Worm (Caenorhabditis elegans) whole organism, L2 larva: ENCODE results near the gene unc-84.

Experiments used
- C34F6.9 ChIP-seq: fragments of 150-350 bp; optimal IDR thresholded peaks from 2 replicates; lab custom pipeline; 2014; ENCODE audit warnings: missing biosample characterization, missing genetic modification characterization
- F13H6.1 ChIP-seq: sonication (generic microtip); optimal IDR thresholded peaks from 2 replicates; lab custom pipeline; 2016; ENCODE audit warnings: missing genetic modification characterization, missing compliant biosample characterization
- R02D3.7 ChIP-seq: fragments of 150-350 bp; optimal IDR thresholded peaks from 2 replicates; lab custom pipeline; 2014; ENCODE audit warnings: missing biosample characterization, missing genetic modification characterization
- Y55F3AM.14 ChIP-seq: fragments of 200-800 bp; sonication (Bioruptor generic); optimal IDR thresholded peaks from 2 replicates; lab custom pipeline; 2018; ENCODE audit warnings: mild to moderate bottlenecking, missing genetic modification characterization, missing compliant biosample characterization
- alr-1 ChIP-seq: fragments of 150-350 bp; optimal IDR thresholded peaks from 2 replicates; lab custom pipeline; 2014; ENCODE audit warnings: missing biosample characterization, missing genetic modification characterization
- ama-1 ChIP-seq: fragments of 150-350 bp; optimal IDR thresholded peaks from 2 replicates; lab custom pipeline; 2018; ENCODE audit warnings: inconsistent platforms
- blmp-1 ChIP-seq: sonication (generic microtip); optimal IDR thresholded peaks from 2 replicates; lab custom pipeline; 2017; ENCODE audit warnings: missing genetic modification characterization, mild to moderate bottlenecking, missing compliant biosample characterization, antibody characterized with exemption, moderate library complexity; ENCODE audit not compliant: insufficient read depth
- ceh-16 ChIP-seq: fragments of 150-350 bp; optimal IDR thresholded peaks from 2 replicates; lab custom pipeline; 2014; ENCODE audit warnings: missing biosample characterization, missing genetic modification characterization
- ceh-82 ChIP-seq: fragments of 150-350 bp; optimal IDR thresholded peaks from 2 replicates; lab custom pipeline; 2014; ENCODE audit warnings: missing biosample characterization, missing genetic modification characterization
- crh-2 ChIP-seq: sonication (generic microtip); optimal IDR thresholded peaks from 2 replicates; lab custom pipeline; 2017; ENCODE audit warnings: missing biosample characterization, missing genetic modification characterization
- dmd-4 ChIP-seq: sonication (generic microtip); optimal IDR thresholded peaks from 2 replicates; lab custom pipeline; 2017; ENCODE audit warnings: missing biosample characterization, missing genetic modification characterization
- egl-27 ChIP-seq: sonication (generic microtip); optimal IDR thresholded peaks from 3 replicates; lab custom pipeline; 2017; ENCODE audit warnings: missing biosample characterization, missing genetic modification reagents, missing genetic modification characterization
- elt-1 ChIP-seq: fragments of 150-350 bp; optimal IDR thresholded peaks from 2 replicates; lab custom pipeline; 2014; ENCODE audit warnings: missing biosample characterization, missing genetic modification characterization
- elt-3 ChIP-seq: sonication (generic microtip); optimal IDR thresholded peaks from 2 replicates; lab custom pipeline; 2017; ENCODE audit warnings: missing biosample characterization, missing genetic modification characterization
- fos-1 ChIP-seq: fragments of 150-350 bp; optimal IDR thresholded peaks from 2 replicates; lab custom pipeline; 2014; ENCODE audit warnings: missing biosample characterization, missing genetic modification characterization
- gmeb-1 ChIP-seq: fragments of 150-350 bp; optimal IDR thresholded peaks from 2 replicates; lab custom pipeline; 2014; ENCODE audit warnings: missing biosample characterization, missing genetic modification characterization
- lin-11 ChIP-seq: fragments of 150-350 bp; sonication (generic microtip); optimal IDR thresholded peaks from 2 replicates; lab custom pipeline; 2014; ENCODE audit warnings: missing biosample characterization, missing genetic modification characterization, inconsistent platforms, mixed read lengths
- lin-13 ChIP-seq: fragments of 150-350 bp; optimal IDR thresholded peaks from 2 replicates; lab custom pipeline; 2014; ENCODE audit warnings: missing biosample characterization, missing genetic modification reagents, missing genetic modification characterization
- lin-39 ChIP-seq: fragments of 150-350 bp; optimal IDR thresholded peaks from 2 replicates; lab custom pipeline; 2014; ENCODE audit warnings: missing biosample characterization, missing genetic modification reagents, missing genetic modification characterization
- lsy-2 ChIP-seq, 2 experiments: fragments of 150-350 bp in 1 of 2; sonication (generic microtip) in 1 of 2; optimal IDR thresholded peaks; 2 replicates each; lab custom pipeline; 2014 to 2017; ENCODE audit warnings: missing biosample characterization in 2 of 2, missing genetic modification characterization in 2 of 2
- mab-5 ChIP-seq: fragments of 150-350 bp; optimal IDR thresholded peaks from 2 replicates; lab custom pipeline; 2014; ENCODE audit warnings: missing biosample characterization, missing genetic modification characterization
- mbf-1 ChIP-seq: sonication (generic microtip); optimal IDR thresholded peaks from 2 replicates; lab custom pipeline; 2017; ENCODE audit warnings: missing biosample characterization, missing genetic modification characterization
- mdl-1 ChIP-seq, 2 experiments: fragments of 150-350 bp in 1 of 2; sonication (generic microtip) in 1 of 2; optimal IDR thresholded peaks; 2 replicates each; lab custom pipeline; 2017; ENCODE audit warnings: missing biosample characterization in 2 of 2, missing genetic modification characterization in 2 of 2
- nhr-10 ChIP-seq: sonication (generic microtip); optimal IDR thresholded peaks from 2 replicates; lab custom pipeline; 2017; ENCODE audit warnings: missing biosample characterization, missing genetic modification characterization
- nhr-11 ChIP-seq: fragments of 150-350 bp; optimal IDR thresholded peaks from 2 replicates; lab custom pipeline; 2014; ENCODE audit warnings: missing biosample characterization, missing genetic modification characterization
- nhr-12 ChIP-seq: fragments of 150-350 bp; optimal IDR thresholded peaks from 2 replicates; lab custom pipeline; 2014; ENCODE audit warnings: missing biosample characterization, missing genetic modification characterization
- nhr-129 ChIP-seq: fragments of 150-350 bp; optimal IDR thresholded peaks from 2 replicates; lab custom pipeline; 2014; ENCODE audit warnings: missing biosample characterization, missing genetic modification characterization
- nhr-21 ChIP-seq: fragments of 150-350 bp; optimal IDR thresholded peaks from 2 replicates; lab custom pipeline; 2014; ENCODE audit warnings: missing biosample characterization, missing genetic modification characterization
- nhr-237 ChIP-seq: fragments of 150-350 bp; optimal IDR thresholded peaks from 2 replicates; lab custom pipeline; 2014; ENCODE audit warnings: missing biosample characterization, missing genetic modification characterization
- nhr-25 ChIP-seq: fragments of 150-350 bp; sonication (generic microtip); optimal IDR thresholded peaks from 3 replicates; lab custom pipeline; 2014; ENCODE audit warnings: missing biosample characterization, missing genetic modification characterization
- nhr-6 ChIP-seq: fragments of 150-350 bp; optimal IDR thresholded peaks from 2 replicates; lab custom pipeline; 2014; ENCODE audit warnings: missing biosample characterization, missing genetic modification characterization
- nhr-77 ChIP-seq: fragments of 150-350 bp; optimal IDR thresholded peaks from 2 replicates; lab custom pipeline; 2014; ENCODE audit warnings: missing biosample characterization, missing genetic modification characterization
- sem-4 ChIP-seq: fragments of 150-350 bp; optimal IDR thresholded peaks from 2 replicates; lab custom pipeline; 2014; ENCODE audit warnings: missing biosample characterization, missing genetic modification reagents, missing genetic modification characterization
- sma-3 ChIP-seq: sonication (generic microtip); optimal IDR thresholded peaks from 2 replicates; lab custom pipeline; 2016; ENCODE audit warnings: missing genetic modification reagents, missing genetic modification characterization, missing compliant biosample characterization
- sma-9 ChIP-seq, 2 experiments: fragments of 150-350 bp in 1 of 2; sonication (generic microtip) in 1 of 2; optimal IDR thresholded peaks; 2 replicates each; lab custom pipeline; 2014 to 2016; ENCODE audit warnings: missing genetic modification characterization in 2 of 2, mild to moderate bottlenecking in 1 of 2, missing biosample characterization in 1 of 2, missing compliant biosample characterization in 1 of 2, missing genetic modification reagents in 1 of 2, moderate library complexity in 1 of 2
- snpc-4 ChIP-seq: fragments of 150-350 bp; optimal IDR thresholded peaks from 2 replicates; lab custom pipeline; 2014; ENCODE audit warnings: missing biosample characterization, missing genetic modification characterization
- unc-39 ChIP-seq: fragments of 150-350 bp; optimal IDR thresholded peaks from 2 replicates; lab custom pipeline; 2014; ENCODE audit warnings: missing biosample characterization, missing genetic modification characterization
- unc-55 ChIP-seq: fragments of 150-350 bp; sonication (generic microtip); optimal IDR thresholded peaks from 3 replicates; lab custom pipeline; 2014; ENCODE audit warnings: missing biosample characterization, missing genetic modification reagents, missing genetic modification characterization
- unc-62 ChIP-seq: fragments of 150-350 bp; optimal IDR thresholded peaks from 2 replicates; lab custom pipeline; 2014; ENCODE audit warnings: missing biosample characterization, missing genetic modification reagents, missing genetic modification characterization
- zag-1 ChIP-seq: fragments of 150-350 bp; optimal IDR thresholded peaks from 2 replicates; lab custom pipeline; 2014; ENCODE audit warnings: missing biosample characterization, missing genetic modification characterization
- ztf-1 ChIP-seq: fragments of 200-800 bp; sonication (Bioruptor generic); conservative IDR thresholded peaks from 2 replicates; pipeline ENCODE4 v1.3.6; 2022; ENCODE audit warnings: missing genetic modification characterization, missing compliant biosample characterization
- ztf-11 ChIP-seq: sonication (generic microtip); optimal IDR thresholded peaks from 2 replicates; lab custom pipeline; 2017; ENCODE audit warnings: missing biosample characterization, missing genetic modification characterization

unc-84 gene

DNA sequence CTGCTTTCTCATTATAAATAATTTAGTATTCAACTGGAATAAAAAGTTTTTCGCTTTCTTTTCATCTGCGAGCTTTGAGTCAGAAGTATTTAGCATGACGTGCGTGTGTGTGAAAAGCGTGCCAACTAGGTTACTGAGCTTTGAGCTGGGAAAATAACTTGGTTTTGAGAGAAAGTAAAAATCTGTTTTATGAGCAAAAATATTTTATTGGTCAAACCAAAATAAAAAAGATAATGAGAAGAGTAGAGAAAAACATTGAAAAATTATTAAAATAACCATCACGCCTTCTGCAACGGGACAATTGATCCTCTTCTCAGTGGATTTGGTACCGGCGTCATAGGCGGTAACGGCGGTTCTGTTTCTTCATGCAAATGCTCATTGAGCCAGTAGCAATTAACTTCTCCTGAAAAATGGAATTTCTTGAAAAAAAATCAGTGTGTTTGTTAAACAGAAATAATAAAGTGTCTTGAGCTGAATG, 40.0 kb upstream of the unc-84 start:
- no peak for TF ChIP-seq ztf-1
- no peak for TF ChIP-seq ztf-11 (tag; lab: Kevin White, UChicago)
- peak; percentile 60 for TF ChIP-seq nhr-21 (tag; lab: Kevin White, UChicago)
- TF ChIP-seq nhr-237 (tag; lab: Kevin White, UChicago): no peak
- no peak for TF ChIP-seq fos-1 (tag; lab: Kevin White, UChicago)
- TF ChIP-seq alr-1 (tag; lab: Kevin White, UChicago): no peak
- TF ChIP-seq unc-55: peak; percentile 81
- no peak for TF ChIP-seq lin-11
- no peak for TF ChIP-seq nhr-11 (tag; lab: Kevin White, UChicago)
- TF ChIP-seq blmp-1 (tag; lab: Kevin White, UChicago): no peak
- no peak for TF ChIP-seq elt-1 (tag; lab: Kevin White, UChicago)
- peak; percentile 2 for TF ChIP-seq nhr-25 (tag; lab: Kevin White, UChicago)
- no peak for TF ChIP-seq sma-3 (GFP tag; lab: Kevin White, UChicago)
- no peak for TF ChIP-seq nhr-129 (tag; lab: Kevin White, UChicago)
- no peak for TF ChIP-seq lin-39 (tag; lab: Kevin White, UChicago)
- TF ChIP-seq mbf-1 (tag; lab: Kevin White, UChicago): no peak
- TF ChIP-seq R02D3.7 (tag; lab: Kevin White, UChicago): no peak
- TF ChIP-seq ceh-82 (tag; lab: Kevin White, UChicago): no peak
- no peak for TF ChIP-seq C34F6.9 (tag; lab: Kevin White, UChicago)
- TF ChIP-seq ama-1: peak; percentile 78
- no peak for TF ChIP-seq nhr-12 (tag; lab: Kevin White, UChicago)
- TF ChIP-seq sma-9 (GFP tag; optimal IDR thresholded peaks at IDR 0.05; lab: Kevin White, UChicago): no peak
- no peak for TF ChIP-seq sma-9 (tag; optimal IDR thresholded peaks at IDR 0.05; lab: Kevin White, UChicago)
- no peak for TF ChIP-seq mab-5 (tag; lab: Kevin White, UChicago)
- TF ChIP-seq unc-39: no peak
- TF ChIP-seq lin-13: no peak
- TF ChIP-seq snpc-4 (tag; lab: Kevin White, UChicago): no peak
- TF ChIP-seq lsy-2 (tag; optimal IDR thresholded peaks at IDR 0.05; lab: Kevin White, UChicago): no peak
- no peak for TF ChIP-seq egl-27 (tag; lab: Kevin White, UChicago)
- no peak for TF ChIP-seq gmeb-1 (tag; lab: Kevin White, UChicago)
- no peak for TF ChIP-seq nhr-77
- TF ChIP-seq elt-3 (tag; lab: Kevin White, UChicago): no peak
- no peak for TF ChIP-seq unc-62
- TF ChIP-seq dmd-4 (tag; lab: Kevin White, UChicago): no peak
- TF ChIP-seq crh-2 (tag; lab: Kevin White, UChicago): peak; percentile 3
- no peak for TF ChIP-seq ceh-16 (tag; lab: Kevin White, UChicago)
- no peak for TF ChIP-seq Y55F3AM.14 (GFP tag; lab: Kevin White, UChicago)
- no peak for TF ChIP-seq nhr-6
- TF ChIP-seq zag-1 (tag; lab: Kevin White, UChicago): no peak

DNA sequence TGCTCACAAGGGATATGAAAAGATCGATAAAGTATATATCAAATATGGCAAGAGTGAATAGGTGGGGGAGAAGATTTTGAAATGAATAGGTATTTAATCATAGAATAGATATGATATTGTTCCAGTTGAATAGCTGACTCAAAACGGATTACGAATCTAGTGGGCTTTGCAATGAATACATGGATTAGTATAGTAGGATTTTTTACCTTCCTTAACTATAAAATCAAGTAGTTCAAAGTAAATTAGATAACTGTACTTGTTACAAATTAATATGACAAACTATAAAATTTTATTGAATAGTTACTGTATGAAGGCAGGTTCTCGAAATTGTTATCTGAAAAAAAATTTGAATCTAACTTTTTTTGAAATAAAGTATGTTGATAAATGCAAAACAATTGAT, 33.7 kb upstream of the unc-84 start, which contains the start of gene odr-1:
Gene odr-1, minus strand, starts transcription at position 101 of the 400 bp plus-strand sequence.
- TF ChIP-seq nhr-12 (tag; lab: Kevin White, UChicago): no peak
- no peak for TF ChIP-seq mab-5 (tag; lab: Kevin White, UChicago)
- no peak for TF ChIP-seq nhr-21 (tag; lab: Kevin White, UChicago)
- no peak for TF ChIP-seq mdl-1 (tag; optimal IDR thresholded peaks at IDR 0.05; lab: Kevin White, UChicago)
- no peak for TF ChIP-seq R02D3.7 (tag; lab: Kevin White, UChicago)
- no peak for TF ChIP-seq unc-39
- no peak for TF ChIP-seq sem-4 (tag; lab: Kevin White, UChicago)
- TF ChIP-seq, all 48 proteins: peak for 0

DNA sequence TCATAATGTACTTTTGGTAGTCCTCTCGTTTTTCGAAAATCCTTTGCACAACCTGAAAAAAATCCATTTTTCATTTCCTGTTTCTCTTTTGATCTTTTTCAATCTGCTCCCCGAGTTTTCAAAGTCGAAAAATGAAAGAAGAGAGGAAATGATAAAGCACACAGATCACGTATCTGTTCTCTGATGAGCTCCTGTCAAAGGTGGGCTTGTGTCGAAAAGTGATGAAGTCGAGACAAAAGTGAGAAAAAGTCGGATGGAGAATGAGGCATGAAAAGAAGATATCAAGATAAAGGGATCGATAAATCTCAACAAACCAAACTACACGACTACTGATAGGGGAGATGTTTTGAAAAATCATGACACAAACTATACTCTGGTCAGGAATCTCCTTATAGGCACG, 29.5 kb upstream of the unc-84 start:
- TF ChIP-seq F13H6.1 (peak; percentile 68), gmeb-1 (tag; lab: Kevin White, UChicago) (no peak), sma-9 (GFP tag; optimal IDR thresholded peaks at IDR 0.05; lab: Kevin White, UChicago) (peak; percentile 64), sma-9 (tag; optimal IDR thresholded peaks at IDR 0.05; lab: Kevin White, UChicago) (no peak), nhr-129 (tag; lab: Kevin White, UChicago) (peak; percentile 61), sem-4 (tag; lab: Kevin White, UChicago) (no peak), nhr-10 (tag; lab: Kevin White, UChicago) (no peak)
- TF ChIP-seq, all 48 proteins: peak for 3
